Fruit fly (Drosophila melanogaster) whole organism, larva: Measurements from ENCODE around the gene Dlip2.

Experiments
- noc ChIP-seq: fragments of 200-800 bp; sonication (Bioruptor generic); optimal IDR thresholded peaks from 3 replicates; lab custom pipeline; 2019; ENCODE audit warnings: missing biosample characterization, mild to moderate bottlenecking, missing genetic modification characterization, moderate library complexity

The Dlip2 gene

dm6 chr3R:4654557-4655273, 9.3 kb upstream of the Dlip2 start, which contains the start of gene spartin:
Gene spartin, plus strand, starts transcription at chr3R:4654800.
- no peak for TF ChIP-seq noc (tag; lab: Kevin White, UChicago)

dm6 chr3R:4649880-4650493, 4.5 kb upstream of the Dlip2 start:
- no peak for TF ChIP-seq noc (tag; lab: Kevin White, UChicago)

DNA sequence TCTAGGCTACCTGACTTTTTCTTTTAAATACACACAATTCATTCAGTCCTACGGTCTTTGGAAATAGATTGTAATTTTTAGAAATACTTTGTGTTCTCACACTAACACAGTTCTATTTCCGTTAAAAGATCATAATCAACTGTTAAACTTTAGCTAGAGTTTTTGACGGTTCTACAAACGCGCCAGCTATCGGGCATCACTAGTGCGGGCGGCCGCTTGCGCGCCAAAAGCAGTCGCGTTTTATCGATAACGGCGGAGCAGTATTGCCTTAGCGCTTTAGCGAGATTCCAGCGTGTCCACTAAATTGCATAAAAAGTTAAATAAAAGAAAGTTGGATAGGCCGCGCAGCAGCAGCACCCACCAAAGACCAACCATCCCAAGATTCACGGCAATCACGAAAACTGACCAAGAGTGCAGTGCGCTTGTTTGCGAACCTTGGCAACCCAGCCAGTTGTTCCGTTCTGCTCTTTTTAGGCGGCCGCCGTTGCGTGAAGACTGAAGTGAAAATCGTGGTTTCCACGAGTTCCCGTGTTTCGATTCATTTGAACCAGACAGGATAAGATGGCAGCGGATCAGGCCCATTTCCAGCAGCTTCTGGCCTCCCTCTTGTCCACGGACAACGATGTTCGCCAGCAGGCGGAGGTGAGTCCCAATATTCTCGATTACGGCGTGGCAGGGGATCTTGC, 3.8 kb upstream of the Dlip2 start, which contains the start of gene Karybeta3:
TSS of gene Karybeta3 (plus strand) at position 51 of the 686 bp plus-strand sequence.
- TF ChIP-seq noc (tag; lab: Kevin White, UChicago), result peak; percentile 66

- peak; percentile 49 for TF ChIP-seq noc (tag; lab: Kevin White, UChicago)
Observed at dm6 chr3R:4641616-4642102, 3.8 kb downstream of the Dlip2 start, which contains the start of the genes CG9775, MED31 and slx1. Gene CG9775, minus strand, starts transcription at chr3R:4641838. Gene MED31, plus strand, starts transcription at chr3R:4641963. Gene slx1, plus strand, starts transcription at chr3R:4641963.

DNA sequence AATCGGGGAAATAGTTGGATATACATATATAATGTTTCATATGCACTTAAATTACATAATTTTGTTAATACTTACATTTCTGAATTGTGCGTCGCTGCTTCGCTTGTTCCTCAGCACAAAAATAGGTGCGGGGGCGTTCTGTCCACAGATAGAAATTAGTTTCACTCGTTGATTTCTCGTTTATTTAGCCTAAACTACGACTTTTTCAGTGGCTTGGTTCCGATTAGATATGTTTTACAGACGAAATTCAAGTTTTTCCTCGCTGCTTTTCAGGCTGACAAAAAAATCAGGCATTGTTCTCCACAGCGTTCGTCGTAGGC, 4.2 kb downstream of the Dlip2 start:
- no peak for TF ChIP-seq noc (tag; lab: Kevin White, UChicago)

- TF ChIP-seq noc (tag; lab: Kevin White, UChicago), result no peak
Observed at dm6 chr3R:4640546-4641253, 4.8 kb downstream of the Dlip2 start.

DNA sequence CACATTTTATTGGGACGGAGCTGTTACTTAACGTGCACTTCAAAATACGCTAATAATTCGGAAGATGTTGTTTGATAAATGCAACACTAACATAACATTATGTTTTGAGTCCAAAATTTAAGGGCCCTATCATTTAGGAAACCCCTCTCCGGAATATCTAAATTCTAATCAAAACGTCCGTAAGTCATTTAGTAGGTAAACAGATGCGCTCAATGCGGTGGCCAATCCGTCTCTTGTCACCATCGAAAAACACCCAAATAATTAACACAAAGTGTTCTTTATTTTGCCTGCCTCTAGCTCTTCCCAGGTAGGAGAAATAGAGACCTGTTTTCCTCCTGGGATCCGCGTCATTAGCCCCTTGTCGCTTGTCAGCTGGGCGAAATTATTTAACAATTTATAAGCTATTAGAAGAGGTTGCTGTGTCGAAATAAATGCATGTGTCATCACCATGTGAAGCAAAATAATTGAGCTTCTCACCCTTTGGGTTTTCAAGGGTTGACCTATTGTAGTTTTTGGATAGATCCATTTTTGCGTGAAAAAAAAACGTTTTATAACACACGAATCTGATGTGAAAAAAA, 11.0 kb downstream of the Dlip2 start:
- no peak for TF ChIP-seq noc (tag; lab: Kevin White, UChicago)

dm6 chr3R:4632639-4633038, 12.8 kb downstream of the Dlip2 start:
- no peak for TF ChIP-seq noc (tag; lab: Kevin White, UChicago)

DNA sequence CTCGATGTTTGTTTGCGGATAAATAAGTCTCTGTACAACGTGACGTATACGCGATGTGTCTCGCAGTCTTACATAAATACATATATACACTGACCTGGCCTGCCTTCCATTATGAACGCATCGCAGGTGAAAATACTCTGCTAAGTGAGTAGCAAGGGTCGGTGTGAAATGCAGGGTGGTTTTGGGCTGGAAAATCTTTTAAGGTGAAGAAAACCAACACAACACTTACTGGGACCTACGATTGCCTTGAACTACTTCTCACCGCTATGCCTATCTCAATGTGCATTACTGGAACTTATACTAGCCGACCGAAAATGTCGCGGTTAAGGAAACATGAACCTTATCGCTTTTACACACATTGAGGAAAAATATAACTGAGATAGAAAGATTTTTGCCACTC, 29.3 kb downstream of the Dlip2 start:
- no peak for TF ChIP-seq noc (tag; lab: Kevin White, UChicago)

- no peak for TF ChIP-seq noc (tag; lab: Kevin White, UChicago)
Observed at dm6 chr3R:4612570-4612969, 32.9 kb downstream of the Dlip2 start, which contains the start of gene 5-HT2A. Gene 5-HT2A, plus strand, starts transcription at chr3R:4612870.

DNA sequence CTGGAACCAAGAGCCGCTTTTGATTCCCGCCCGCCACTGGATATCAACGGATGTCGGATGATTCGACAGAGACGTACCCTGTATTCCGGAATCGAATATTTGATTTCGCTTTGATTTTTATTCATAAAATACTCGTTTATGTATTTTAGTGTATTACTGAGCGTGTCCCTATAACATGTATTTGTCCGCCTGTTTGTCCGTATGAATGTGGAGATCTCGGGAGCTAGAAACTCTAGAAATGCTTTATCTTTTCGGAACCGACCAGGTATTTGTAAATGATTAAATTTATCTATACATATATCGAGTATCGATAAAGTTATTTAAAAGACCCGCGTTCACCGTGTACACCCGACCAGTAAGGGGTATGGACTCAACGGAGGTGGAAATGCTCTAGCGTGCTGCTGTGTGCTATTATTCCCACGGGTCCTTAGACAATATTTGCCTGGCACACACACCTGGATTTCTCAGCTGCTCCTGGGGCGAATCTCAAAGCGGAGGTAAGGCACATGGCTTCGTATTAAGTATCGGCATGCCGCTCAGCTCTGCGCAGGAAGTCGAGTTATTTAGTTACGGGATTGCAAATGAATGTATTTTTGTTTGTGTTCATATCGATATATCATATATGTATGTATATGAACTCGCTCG, 43.4 kb downstream of the Dlip2 start:
- TF ChIP-seq noc (tag; lab: Kevin White, UChicago), result no peak

- TF ChIP-seq noc (tag; lab: Kevin White, UChicago), result no peak
Observed at dm6 chr3R:4599624-4600023, 45.8 kb downstream of the Dlip2 start.
